Worm (Caenorhabditis elegans) whole organism, late embryonic: ENCODE data around the gene lcmt-1.

Experiments used
- dve-1 ChIP-seq: sonication (generic microtip); optimal IDR thresholded peaks from 2 replicates; lab custom pipeline; 2017; ENCODE audit warnings: antibody characterized with exemption, mild to moderate bottlenecking, missing genetic modification characterization, missing compliant biosample characterization
- fkh-10 ChIP-seq: fragments of 150-350 bp; optimal IDR thresholded peaks from 2 replicates; lab custom pipeline; 2014; ENCODE audit warnings: missing biosample characterization, missing genetic modification reagents, missing genetic modification characterization
- hlh-8 ChIP-seq: sonication (generic microtip); optimal IDR thresholded peaks from 2 replicates; lab custom pipeline; 2016; ENCODE audit warnings: missing genotype, missing genetic modification characterization, missing compliant biosample characterization
- lim-6 ChIP-seq: sonication (generic microtip); optimal IDR thresholded peaks from 2 replicates; lab custom pipeline; 2016; ENCODE audit warnings: missing genetic modification characterization, missing compliant biosample characterization
- pax-1 ChIP-seq: fragments of 150-350 bp; optimal IDR thresholded peaks from 2 replicates; lab custom pipeline; 2014; ENCODE audit warnings: missing biosample characterization, missing genetic modification characterization
- pqm-1 ChIP-seq: sonication (generic microtip); optimal IDR thresholded peaks from 2 replicates; lab custom pipeline; 2016; ENCODE audit warnings: missing genetic modification characterization, missing compliant biosample characterization
- rnt-1 ChIP-seq: sonication (generic microtip); optimal IDR thresholded peaks from 2 replicates; lab custom pipeline; 2016; ENCODE audit warnings: missing genetic modification characterization, missing compliant biosample characterization
- sdc-2 ChIP-seq: sonication (generic microtip); optimal IDR thresholded peaks from 2 replicates; lab custom pipeline; 2016; ENCODE audit warnings: missing genotype, missing genetic modification characterization, missing compliant biosample characterization
- ttx-3 ChIP-seq: sonication (generic microtip); optimal IDR thresholded peaks from 2 replicates; lab custom pipeline; 2016; ENCODE audit warnings: missing genetic modification reagents, missing genetic modification characterization, missing compliant biosample characterization

ce11 chrIII:4323859-4324258, 19.4 kb upstream of the lcmt-1 start, which contains the start of gene H38K22.9:
- TF ChIP-seq dve-1 (tag; lab: Kevin White, UChicago) = no peak
- TF ChIP-seq lim-6 (tag; lab: Kevin White, UChicago) = no peak
- TF ChIP-seq pqm-1 (tag; lab: Kevin White, UChicago) = no peak
- no peak for TF ChIP-seq rnt-1
- TF ChIP-seq fkh-10 = no peak
- no peak for TF ChIP-seq ttx-3 (tag; lab: Kevin White, UChicago)
- TF ChIP-seq pax-1 = no peak
- TF ChIP-seq sdc-2 (tag; lab: Kevin White, UChicago) = no peak
- no peak for TF ChIP-seq hlh-8 (tag; lab: Kevin White, UChicago)
